Worm (Caenorhabditis elegans) whole organism, L4/young adult: Measurements from ENCODE around the gene wdr-46.

Source experiments
- W03F9.2 ChIP-seq: fragments of 150-350 bp; optimal IDR thresholded peaks from 2 replicates; lab custom pipeline; 2014; ENCODE audit warnings: missing biosample characterization, missing genetic modification characterization
- dao-5 ChIP-seq: sonication (generic microtip); optimal IDR thresholded peaks from 2 replicates; lab custom pipeline; 2016; ENCODE audit warnings: missing genotype, missing genetic modification characterization, moderate library complexity, missing compliant biosample characterization
- him-1 ChIP-seq: sonication (generic microtip); optimal IDR thresholded peaks from 2 replicates; lab custom pipeline; 2016; ENCODE audit warnings: missing genotype, missing genetic modification reagents, missing genetic modification characterization, missing compliant biosample characterization

ce11 chrIV:12335798-12336197, 36.3 kb upstream of the wdr-46 start, which contains the start of gene F19B6.1:
- TF ChIP-seq W03F9.2 (tag; lab: Kevin White, UChicago): no peak
- TF ChIP-seq him-1: no peak
- no peak for TF ChIP-seq dao-5 (tag; lab: Kevin White, UChicago)
